Fruit fly (Drosophila melanogaster): ENCODE data around the gene stai.

stai gene

DNA sequence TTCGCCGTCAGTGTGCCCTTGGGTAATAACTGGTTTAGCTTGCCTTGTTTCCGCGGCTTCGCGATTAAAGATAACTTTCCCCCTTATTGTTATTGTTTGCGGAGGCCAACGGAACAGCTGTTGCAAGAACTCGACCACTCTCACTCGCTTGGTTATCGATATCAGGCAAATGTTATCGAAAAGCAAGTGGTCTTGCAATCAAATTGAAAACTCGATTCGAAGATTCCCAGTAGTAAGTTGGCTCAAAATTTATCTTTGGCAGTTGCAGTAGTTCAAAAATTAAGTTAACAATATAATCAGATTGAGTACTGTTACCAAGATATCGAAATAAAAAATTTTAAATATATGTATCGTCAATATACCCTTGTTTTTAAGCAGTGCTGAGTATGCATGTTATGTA, 34.4 kb upstream of the stai start, which contains the start of the genes Fbw5 and CG9147 (continued):
- TF ChIP-seq H15 (GFP tag; IDR thresholded peaks at IDR 0.05) = peak; percentile 99
- TF ChIP-seq Myb (GFP tag; optimal IDR thresholded peaks at IDR 0.05) = peak; percentile 95
- peak; percentile 99 for TF ChIP-seq fd102C (GFP tag; optimal IDR thresholded peaks at IDR 0.05)
- TF ChIP-seq lab (GFP tag; optimal IDR thresholded peaks at IDR 0.05) = peak; percentile 99
- peak; percentile 99 for TF ChIP-seq CG2202 (tag; optimal IDR thresholded peaks at IDR 0.05)
- peak; percentile 100 for TF ChIP-seq CG30403 (GFP tag; optimal IDR thresholded peaks at IDR 0.05)
- TF ChIP-seq fd3F (GFP tag; optimal IDR thresholded peaks at IDR 0.05) = peak; percentile 100
- TF ChIP-seq CG7786 (GFP tag; optimal IDR thresholded peaks at IDR 0.05) = peak; percentile 99
- TF ChIP-seq shn (GFP tag; optimal IDR thresholded peaks at IDR 0.05) = peak; percentile 99
- TF ChIP-seq CG10959 (GFP tag; IDR thresholded peaks at IDR 0.05) = peak; percentile 100
- peak; percentile 97 for TF ChIP-seq CG15696 (tag; optimal IDR thresholded peaks at IDR 0.05)
- peak; percentile 100 for TF ChIP-seq CG13624 (GFP tag; optimal IDR thresholded peaks at IDR 0.05)
- TF ChIP-seq vnd (GFP tag; IDR thresholded peaks at IDR 0.05; ENCODE audit: partially characterized antibody) = no peak; the same call in 2 of the 3 replicates
- TF ChIP-seq CG12744 (GFP tag; optimal IDR thresholded peaks at IDR 0.05) = peak; percentile 99
- peak; percentile 99 for TF ChIP-seq luna (GFP tag; optimal IDR thresholded peaks at IDR 0.05)
- peak; percentile 99 for TF ChIP-seq Mes4 (GFP tag; optimal IDR thresholded peaks at IDR 0.05)
- peak; percentile 97 for TF ChIP-seq Fer2 (tag; optimal IDR thresholded peaks at IDR 0.05)
- TF ChIP-seq twi (tag; optimal IDR thresholded peaks at IDR 0.05) = peak; percentile 98
- TF ChIP-seq CG17612 (GFP tag; IDR thresholded peaks at IDR 0.05) = peak; percentile 96
- peak; percentile 98 for TF ChIP-seq CG11085 (GFP tag; IDR thresholded peaks at IDR 0.05)
- TF ChIP-seq ci (GFP tag; IDR thresholded peaks at IDR 0.05) = peak; percentile 100
- TF ChIP-seq cato (GFP tag; optimal IDR thresholded peaks at IDR 0.05; ENCODE audit: borderline replicate concordance) = peak; percentile 99
- TF ChIP-seq H2.0 (GFP tag; IDR thresholded peaks at IDR 0.05) = peak; percentile 100
- peak in 1 of 2 experiments; percentile 100 for TF ChIP-seq Eip74EF (GFP tag; optimal IDR thresholded peaks at IDR 0.05)
- peak; percentile 94 for TF ChIP-seq exex (tag; optimal IDR thresholded peaks at IDR 0.05)
- TF ChIP-seq CG1792 (GFP tag; optimal IDR thresholded peaks at IDR 0.05) = peak; percentile 99
- TF ChIP-seq CG34376 (GFP tag; optimal IDR thresholded peaks at IDR 0.05) = peak; percentile 99
- peak; percentile 98 for TF ChIP-seq Spps (tag; optimal IDR thresholded peaks at IDR 0.05)
- peak; percentile 99 for TF ChIP-seq en (GFP tag; optimal IDR thresholded peaks at IDR 0.05)
- TF ChIP-seq trem (tag; optimal IDR thresholded peaks at IDR 0.05) = peak; percentile 97
- TF ChIP-seq CG10147 (GFP tag; optimal IDR thresholded peaks at IDR 0.05) = peak; percentile 99
- peak; percentile 99 for TF ChIP-seq Usf (GFP tag; optimal IDR thresholded peaks at IDR 0.05)
- TF ChIP-seq Antp (GFP tag; optimal IDR thresholded peaks at IDR 0.05) = peak; percentile 99
- TF ChIP-seq D19B (GFP tag; optimal IDR thresholded peaks at IDR 0.05) = peak; percentile 100
- peak; percentile 99 for TF ChIP-seq repo (GFP tag; optimal IDR thresholded peaks at IDR 0.05)
- peak; percentile 100 for TF ChIP-seq CG15269 (tag; optimal IDR thresholded peaks at IDR 0.05)
- TF ChIP-seq CG11398 (GFP tag; optimal IDR thresholded peaks at IDR 0.05) = peak; percentile 99
- TF ChIP-seq CG33557 (GFP tag; optimal IDR thresholded peaks at IDR 0.05) = peak; percentile 99
- TF ChIP-seq CG3847 (GFP tag; IDR thresholded peaks at IDR 0.05) = peak; percentile 99
- TF ChIP-seq bcd (GFP tag; optimal IDR thresholded peaks at IDR 0.05) = peak; percentile 99
- TF ChIP-seq Hr3 (GFP tag; optimal IDR thresholded peaks at IDR 0.05) = peak; percentile 100
- TF ChIP-seq ewg (GFP tag; optimal IDR thresholded peaks at IDR 0.05) = peak; percentile 99
- peak; percentile 93 for TF ChIP-seq CG10543 (GFP tag; optimal IDR thresholded peaks at IDR 0.05)
- peak; percentile 90 for TF ChIP-seq CG5180 (GFP tag; optimal IDR thresholded peaks at IDR 0.05)
- TF ChIP-seq CG3065 (GFP tag; optimal IDR thresholded peaks at IDR 0.05) = peak; percentile 99
- TF ChIP-seq phol (tag; optimal IDR thresholded peaks at IDR 0.05) = peak; percentile 98
- peak; percentile 96 for TF ChIP-seq ssp (GFP tag; IDR thresholded peaks at IDR 0.05)
- peak; percentile 99 for TF ChIP-seq Poxn (GFP tag; IDR thresholded peaks at IDR 0.05)
- no peak for TF ChIP-seq hth (optimal IDR thresholded peaks at IDR 0.05)
- peak; percentile 76 for TF ChIP-seq Dref (GFP tag; IDR thresholded peaks at IDR 0.05)
- TF ChIP-seq CG17385 (GFP tag; optimal IDR thresholded peaks at IDR 0.05) = peak; percentile 100

All from whole organism, embryonic.